Worm (Caenorhabditis elegans): Measurements from ENCODE around the gene K08F4.12.

The K08F4.12 gene

DNA sequence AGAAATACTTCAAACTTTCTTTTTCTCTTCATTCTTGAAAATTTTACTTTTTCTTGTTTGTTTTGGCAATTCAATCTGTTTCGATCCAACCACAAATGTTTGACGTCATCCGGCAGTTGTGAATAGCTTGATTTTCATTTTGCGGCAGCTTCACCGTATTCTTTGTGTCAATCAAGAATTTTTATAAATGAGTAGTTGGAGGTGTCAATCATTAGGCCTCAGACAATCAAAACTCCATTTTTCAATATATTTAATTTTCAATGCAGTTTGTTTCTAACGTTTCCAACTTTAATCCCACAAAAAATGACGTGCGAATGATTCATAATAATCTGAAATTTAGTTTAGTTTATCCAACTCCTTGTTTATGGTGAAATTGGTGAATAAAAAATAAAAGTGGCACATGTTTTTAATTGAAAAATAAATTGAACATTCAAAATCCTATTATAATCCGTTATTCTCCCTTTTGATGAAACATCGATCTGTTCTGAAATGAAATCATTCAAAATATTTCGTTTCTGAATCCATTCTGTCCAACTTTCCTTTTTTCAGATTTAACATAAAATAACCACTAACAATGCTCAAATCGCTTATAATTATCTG lies 19.7 kb downstream of the K08F4.12 start, which contains the start of gene ttr-53:
Gene ttr-53 (plus strand): TSS at position 550 of the 600 bp plus-strand sequence.
- TF ChIP-seq pes-1 (GFP tag; IDR thresholded peaks at IDR 0.05) (no peak), B0310.2 (tag; optimal IDR thresholded peaks at IDR 0.05) (no peak), tbx-11 (GFP tag; IDR thresholded peaks at IDR 0.05) (no peak), tra-4 (tag; optimal IDR thresholded peaks at IDR 0.05) (no peak), hmbx-1 (tag; optimal IDR thresholded peaks at IDR 0.05) (no peak), ceh-13 (GFP tag; optimal IDR thresholded peaks at IDR 0.05) (no peak), ceh-36 (tag; optimal IDR thresholded peaks at IDR 0.05) (no peak), tbx-37 (GFP tag; conservative IDR thresholded peaks at IDR 0.05) (no peak), F13C5.2 (tag; optimal IDR thresholded peaks at IDR 0.05) (no peak), hnd-1 (tag; optimal IDR thresholded peaks at IDR 0.05) (no peak), sea-1 (GFP tag; conservative IDR thresholded peaks at IDR 0.05) (no peak), ama-1 (optimal IDR thresholded peaks at IDR 0.05) (no peak), hmg-4 (GFP tag; optimal IDR thresholded peaks at IDR 0.05) (no peak)

DNA sequence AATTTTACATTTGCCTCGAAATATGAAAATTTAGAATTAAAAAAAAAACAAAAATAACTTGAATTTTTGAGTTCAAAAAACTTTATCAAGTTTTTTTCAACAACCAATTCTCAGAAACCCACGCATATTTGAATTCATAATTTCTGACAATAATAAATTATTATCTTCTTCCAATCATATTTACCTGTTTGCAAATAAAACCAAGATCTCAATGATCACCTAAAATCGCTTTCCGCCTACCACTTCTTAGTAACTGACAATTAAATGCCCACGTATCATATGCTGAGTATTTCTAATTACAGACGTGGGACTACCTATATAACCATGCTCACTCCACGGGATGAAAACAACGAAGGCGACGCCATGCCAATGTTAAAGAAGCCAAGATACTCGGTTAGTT lies 23.8 kb downstream of the K08F4.12 start, which contains the start of gene pps-1:
Gene pps-1 (plus strand): TSS at position 301 of the 400 bp plus-strand sequence.
- TF ChIP-seq tbx-11 (GFP tag; IDR thresholded peaks at IDR 0.05), result no peak

DNA sequence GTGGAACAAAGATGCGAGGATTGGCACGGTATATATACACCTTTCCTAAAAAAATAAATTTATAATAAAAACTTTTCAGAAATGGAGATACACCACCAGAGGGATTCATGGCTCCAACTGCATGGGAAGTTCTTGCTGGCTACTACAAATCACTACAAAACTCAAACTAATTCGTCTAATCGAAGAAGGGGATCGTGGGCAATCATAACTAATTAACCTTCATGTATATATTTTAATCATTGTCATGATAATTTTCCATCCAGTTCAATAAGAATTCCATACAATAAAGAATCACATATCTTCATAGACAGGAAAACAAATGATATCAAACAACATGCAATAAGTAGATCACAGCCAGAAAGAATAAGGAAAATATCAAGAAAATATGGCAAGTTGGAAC lies 26.2 kb downstream of the K08F4.12 start:
- no peak for TF ChIP-seq ets-7 (tag; optimal IDR thresholded peaks at IDR 0.05)
- no peak for TF ChIP-seq ceh-13 (GFP tag; optimal IDR thresholded peaks at IDR 0.05)
- TF ChIP-seq tbx-37 (GFP tag; conservative IDR thresholded peaks at IDR 0.05), result no peak
- TF ChIP-seq ama-1 (optimal IDR thresholded peaks at IDR 0.05), result no peak
- no peak for TF ChIP-seq hmg-4 (GFP tag; optimal IDR thresholded peaks at IDR 0.05)
- no peak for TF ChIP-seq tbx-11 (GFP tag; IDR thresholded peaks at IDR 0.05)
- TF ChIP-seq aly-1 (tag; optimal IDR thresholded peaks at IDR 0.05), result no peak
- no peak for TF ChIP-seq hnd-1 (tag; optimal IDR thresholded peaks at IDR 0.05)
- no peak for TF ChIP-seq sea-1 (GFP tag; conservative IDR thresholded peaks at IDR 0.05)
- no peak for TF ChIP-seq F13C5.2 (tag; optimal IDR thresholded peaks at IDR 0.05)
- TF ChIP-seq scrt-1 (GFP tag; IDR thresholded peaks at IDR 0.05), result no peak
- no peak for TF ChIP-seq flt-1 (GFP tag; IDR thresholded peaks at IDR 0.05)
- no peak for TF ChIP-seq hmbx-1 (tag; optimal IDR thresholded peaks at IDR 0.05)
- no peak for TF ChIP-seq B0310.2 (tag; optimal IDR thresholded peaks at IDR 0.05)
- TF ChIP-seq tra-4 (tag; optimal IDR thresholded peaks at IDR 0.05), result no peak
- no peak for TF ChIP-seq pes-1 (GFP tag; IDR thresholded peaks at IDR 0.05)
- TF ChIP-seq ceh-36 (tag; optimal IDR thresholded peaks at IDR 0.05), result no peak

DNA sequence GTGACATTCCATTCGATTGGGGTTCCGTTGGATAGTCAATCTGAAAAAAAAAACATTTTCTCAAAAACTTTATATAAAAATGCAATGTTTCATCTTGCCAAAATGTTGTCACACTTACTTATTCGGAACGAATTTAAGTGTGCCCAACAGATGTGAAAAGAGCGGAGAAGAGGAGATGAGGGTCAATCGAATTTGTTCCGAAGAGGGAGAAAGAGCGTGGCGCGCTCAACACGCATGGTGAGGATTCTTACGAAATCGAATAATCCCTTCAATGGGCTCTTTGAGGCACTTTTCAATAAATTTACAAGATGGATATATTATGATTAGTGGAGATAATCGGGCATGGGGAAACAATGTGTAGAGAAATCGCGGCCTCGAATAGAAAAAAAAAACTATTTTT lies 32.9 kb downstream of the K08F4.12 start:
- no peak for TF ChIP-seq F13C5.2 (tag; optimal IDR thresholded peaks at IDR 0.05)
- no peak for TF ChIP-seq aly-1 (tag; optimal IDR thresholded peaks at IDR 0.05)
- no peak for TF ChIP-seq B0310.2 (tag; optimal IDR thresholded peaks at IDR 0.05)
- no peak for TF ChIP-seq scrt-1 (GFP tag; IDR thresholded peaks at IDR 0.05)
- TF ChIP-seq tra-4 (tag; optimal IDR thresholded peaks at IDR 0.05), result no peak
- TF ChIP-seq sea-1 (GFP tag; conservative IDR thresholded peaks at IDR 0.05), result no peak
- no peak for TF ChIP-seq hnd-1 (tag; optimal IDR thresholded peaks at IDR 0.05)
- no peak for TF ChIP-seq hmbx-1 (tag; optimal IDR thresholded peaks at IDR 0.05)
- TF ChIP-seq flt-1 (GFP tag; IDR thresholded peaks at IDR 0.05), result no peak
- TF ChIP-seq ama-1 (optimal IDR thresholded peaks at IDR 0.05), result no peak
- no peak for TF ChIP-seq ceh-36 (tag; optimal IDR thresholded peaks at IDR 0.05)
- no peak for TF ChIP-seq ceh-13 (GFP tag; optimal IDR thresholded peaks at IDR 0.05)

DNA sequence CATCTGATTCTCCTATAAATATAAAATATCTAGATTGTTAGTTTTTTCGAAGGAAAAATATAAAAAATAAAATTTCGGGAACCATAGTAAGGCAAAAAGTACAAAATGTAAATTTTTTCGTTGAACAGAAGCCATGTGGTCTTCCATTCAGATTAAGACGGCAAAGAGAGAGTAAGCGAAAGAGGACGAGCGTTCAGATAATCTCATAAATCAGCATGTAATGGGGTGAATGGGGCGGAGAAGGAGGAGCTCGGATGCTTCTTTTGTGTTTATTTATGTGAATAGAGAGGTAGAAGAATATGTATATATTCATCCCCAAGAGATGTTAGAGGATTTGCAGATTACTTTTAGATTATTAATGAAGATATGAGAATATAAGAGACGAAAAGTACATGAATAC lies 36.4 kb downstream of the K08F4.12 start, which contains the start of gene pxf-1:
Gene pxf-1 (minus strand): TSS at position 14 of the 400 bp plus-strand sequence.
- no peak for TF ChIP-seq aly-1 (tag; optimal IDR thresholded peaks at IDR 0.05)
- TF ChIP-seq F13C5.2 (tag; optimal IDR thresholded peaks at IDR 0.05), result no peak
- no peak for TF ChIP-seq ceh-36 (tag; optimal IDR thresholded peaks at IDR 0.05)
- no peak for TF ChIP-seq ama-1 (optimal IDR thresholded peaks at IDR 0.05)
- TF ChIP-seq flt-1 (GFP tag; IDR thresholded peaks at IDR 0.05), result no peak
- TF ChIP-seq tbx-11 (GFP tag; IDR thresholded peaks at IDR 0.05), result no peak
- TF ChIP-seq tra-4 (tag; optimal IDR thresholded peaks at IDR 0.05), result no peak

DNA sequence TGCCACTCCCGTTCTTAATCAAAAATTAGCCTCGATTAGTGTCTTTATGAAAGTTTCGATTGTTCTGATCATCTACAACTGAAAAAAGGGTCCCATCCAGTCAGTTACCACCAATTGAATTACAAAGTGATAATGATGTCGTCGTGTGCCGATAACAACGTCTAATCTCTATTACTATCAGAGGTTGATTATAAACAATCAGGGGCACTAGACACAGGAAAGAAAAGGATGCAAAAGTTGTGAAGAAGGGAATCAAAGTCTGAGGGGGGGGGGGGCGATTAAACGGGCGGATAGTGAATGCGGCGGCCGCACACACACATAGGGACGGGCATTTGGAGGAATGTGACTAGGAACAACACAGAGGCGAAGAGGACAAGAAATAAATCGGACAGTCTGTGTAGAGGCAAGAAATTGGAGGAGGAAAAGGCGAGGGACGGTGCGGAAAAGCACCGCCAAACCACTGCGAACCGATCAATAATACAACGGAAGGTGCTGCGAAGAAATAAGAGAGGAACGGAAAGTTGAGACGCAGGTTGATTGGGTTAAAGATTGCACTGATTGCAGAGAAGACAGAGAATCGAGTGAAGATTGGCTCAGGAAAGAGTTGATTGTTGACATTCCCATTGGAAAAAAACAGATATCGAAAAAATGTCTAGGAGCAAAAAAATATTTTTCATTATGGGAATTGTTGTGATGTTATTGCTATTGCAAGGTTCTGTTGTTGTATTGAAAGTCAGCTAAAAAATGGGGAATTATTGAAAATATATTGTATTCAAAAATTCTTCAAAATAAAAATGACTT lies 37.2 kb downstream of the K08F4.12 start:
- TF ChIP-seq B0310.2 (tag; optimal IDR thresholded peaks at IDR 0.05), result peak; percentile 45
- TF ChIP-seq ceh-36 (tag; optimal IDR thresholded peaks at IDR 0.05), result peak; percentile 28
- TF ChIP-seq ets-7 (tag; optimal IDR thresholded peaks at IDR 0.05), result no peak
- peak; percentile 79 for TF ChIP-seq hmg-4 (GFP tag; optimal IDR thresholded peaks at IDR 0.05)

DNA sequence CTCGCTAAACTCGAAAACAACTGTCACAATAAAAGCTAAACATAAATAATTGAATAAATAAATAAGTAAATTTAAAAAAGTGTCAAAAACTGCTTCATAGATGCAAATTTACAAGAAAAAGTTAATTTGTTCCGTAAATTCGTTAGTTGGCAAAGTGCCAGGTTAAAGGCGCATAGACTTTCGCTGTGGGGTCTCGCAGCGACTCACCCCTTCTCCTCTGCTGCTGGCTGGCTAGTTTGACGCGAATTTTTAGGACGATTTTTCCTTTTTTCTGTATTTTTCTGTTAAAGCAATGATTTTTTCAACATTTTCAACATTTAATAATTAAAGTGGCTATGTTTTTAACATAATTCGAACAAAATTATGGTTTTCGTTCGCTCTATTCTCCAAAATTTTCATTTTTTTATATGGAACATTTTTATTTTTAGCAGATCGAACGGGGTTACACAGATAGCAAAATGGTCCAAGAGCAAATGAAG lies 38.4 kb downstream of the K08F4.12 start, which contains the start of gene rack-1:
Gene rack-1 (plus strand): TSS at position 429 of the 479 bp plus-strand sequence.
- TF ChIP-seq B0310.2 (tag; optimal IDR thresholded peaks at IDR 0.05) (no peak), aly-1 (tag; optimal IDR thresholded peaks at IDR 0.05) (no peak), hnd-1 (tag; optimal IDR thresholded peaks at IDR 0.05) (no peak)

DNA sequence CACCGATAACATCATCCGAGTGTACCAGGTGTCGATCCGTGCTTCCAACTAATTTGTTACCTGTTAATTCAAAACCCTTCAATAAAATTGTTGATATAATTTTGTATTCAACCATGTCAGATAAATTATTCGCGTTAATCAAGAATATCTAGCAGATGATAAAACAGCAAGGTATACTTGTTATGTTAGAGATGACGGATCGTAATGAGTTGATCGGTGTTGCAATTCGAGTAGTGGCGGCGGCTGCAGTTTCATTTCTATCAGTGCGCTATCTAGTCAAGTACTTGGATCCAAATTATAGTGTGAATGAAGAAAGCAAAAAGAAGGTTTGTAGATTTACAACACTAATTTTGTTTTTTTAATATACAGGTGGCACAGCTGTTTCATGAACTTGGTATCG lies 39.9 kb downstream of the K08F4.12 start, which contains the start of gene mspn-1:
Gene mspn-1 (plus strand): TSS at position 190 of the 400 bp plus-strand sequence.
- TF ChIP-seq B0310.2 (tag; optimal IDR thresholded peaks at IDR 0.05), result no peak
- no peak for TF ChIP-seq F13C5.2 (tag; optimal IDR thresholded peaks at IDR 0.05)
- no peak for TF ChIP-seq hnd-1 (tag; optimal IDR thresholded peaks at IDR 0.05)
- no peak for TF ChIP-seq tbx-11 (GFP tag; IDR thresholded peaks at IDR 0.05)
- no peak for TF ChIP-seq hmg-4 (GFP tag; optimal IDR thresholded peaks at IDR 0.05)
- no peak for TF ChIP-seq ama-1 (optimal IDR thresholded peaks at IDR 0.05)
- no peak for TF ChIP-seq flt-1 (GFP tag; IDR thresholded peaks at IDR 0.05)
- TF ChIP-seq pes-1 (GFP tag; IDR thresholded peaks at IDR 0.05), result no peak
- no peak for TF ChIP-seq sea-1 (GFP tag; conservative IDR thresholded peaks at IDR 0.05)
- TF ChIP-seq ceh-36 (tag; optimal IDR thresholded peaks at IDR 0.05), result no peak
- no peak for TF ChIP-seq ets-7 (tag; optimal IDR thresholded peaks at IDR 0.05)
- TF ChIP-seq ceh-13 (GFP tag; optimal IDR thresholded peaks at IDR 0.05), result no peak
- no peak for TF ChIP-seq aly-1 (tag; optimal IDR thresholded peaks at IDR 0.05)
- no peak for TF ChIP-seq tbx-37 (GFP tag; conservative IDR thresholded peaks at IDR 0.05)
- TF ChIP-seq tra-4 (tag; optimal IDR thresholded peaks at IDR 0.05), result no peak
- TF ChIP-seq hmbx-1 (tag; optimal IDR thresholded peaks at IDR 0.05), result no peak
- no peak for TF ChIP-seq scrt-1 (GFP tag; IDR thresholded peaks at IDR 0.05)

Data from whole organism, early embryonic.